Worm (Caenorhabditis elegans): ENCODE measurements around the gene T22B2.2.
A peak's percentile ranks its signal among the peaks of the same experiment; 100 is the strongest.

T22B2.2 gene

DNA sequence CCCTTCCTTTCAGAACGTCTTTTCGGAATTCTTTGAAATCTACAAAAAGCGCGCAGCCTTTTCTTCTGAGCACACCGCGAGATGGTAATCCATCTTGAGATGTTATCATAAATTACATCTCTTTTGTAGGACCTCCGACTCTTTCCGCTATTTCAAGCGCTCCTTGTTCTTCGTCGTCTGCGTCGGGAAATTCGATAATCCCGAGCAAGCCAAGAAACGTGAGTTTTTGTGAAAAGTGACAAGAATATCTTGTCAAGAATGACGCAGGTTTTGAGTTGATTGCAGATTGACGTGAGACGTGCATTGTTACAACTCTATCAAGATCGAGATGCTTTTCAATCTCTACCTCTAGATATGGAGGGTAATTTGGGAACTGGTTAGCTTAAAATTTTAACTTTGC, 40.1 kb downstream of the T22B2.2 start:
- TF ChIP-seq tra-1 (GFP tag; IDR thresholded peaks at IDR 0.05): no peak
- no peak for TF ChIP-seq nhr-25 (tag; optimal IDR thresholded peaks at IDR 0.05; ENCODE audit: borderline replicate concordance, insufficient read depth)
- TF ChIP-seq spr-1 (tag; optimal IDR thresholded peaks at IDR 0.05): no peak
- TF ChIP-seq ceh-82 (tag; optimal IDR thresholded peaks at IDR 0.05): no peak
- peak; percentile 22 for TF ChIP-seq aha-1 (tag)
- TF ChIP-seq fkh-10 (GFP tag; optimal IDR thresholded peaks at IDR 0.05): peak; percentile 51
- no peak for TF ChIP-seq madf-9 (GFP tag; conservative IDR thresholded peaks at IDR 0.05)

DNA sequence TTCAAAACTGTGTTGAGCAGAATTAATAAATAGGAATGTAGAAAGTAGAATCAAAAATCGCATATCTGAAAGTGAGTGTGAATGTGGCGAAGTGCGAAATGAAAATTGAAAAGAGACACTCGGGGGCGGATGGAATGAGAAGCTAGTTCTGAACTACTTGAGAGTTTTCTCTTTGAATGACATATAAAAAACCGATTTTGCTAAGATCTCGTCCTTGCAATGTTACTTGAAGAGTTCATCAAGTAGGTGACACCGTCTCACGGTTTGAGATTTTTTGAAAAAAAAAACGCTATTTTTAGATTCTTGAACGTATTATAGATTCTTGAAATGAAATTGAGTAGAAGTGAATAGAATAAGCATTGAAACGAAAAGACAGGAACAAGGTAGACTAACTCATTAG, 46.1 kb downstream of the T22B2.2 start, which contains the start of gene C16B8.2:
C16B8.2 (minus strand) TSS at position 101 of the 400 bp plus-strand sequence.
- no peak for TF ChIP-seq lin-13 (GFP tag; optimal IDR thresholded peaks at IDR 0.05)
- no peak for TF ChIP-seq set-16 (GFP tag; IDR thresholded peaks at IDR 0.05)
- no peak for TF ChIP-seq nhr-237 (tag; optimal IDR thresholded peaks at IDR 0.05)
- no peak for TF ChIP-seq ceh-82 (tag; optimal IDR thresholded peaks at IDR 0.05)
- no peak for TF ChIP-seq nhr-102 (tag; optimal IDR thresholded peaks at IDR 0.05)
- TF ChIP-seq snpc-4 (tag; optimal IDR thresholded peaks at IDR 0.05): no peak
- no peak for TF ChIP-seq saeg-2 (GFP tag; IDR thresholded peaks at IDR 0.05)
- no peak for TF ChIP-seq vab-7 (GFP tag; IDR thresholded peaks at IDR 0.05)
- TF ChIP-seq arid-1 (GFP tag; conservative IDR thresholded peaks at IDR 0.05): no peak

DNA sequence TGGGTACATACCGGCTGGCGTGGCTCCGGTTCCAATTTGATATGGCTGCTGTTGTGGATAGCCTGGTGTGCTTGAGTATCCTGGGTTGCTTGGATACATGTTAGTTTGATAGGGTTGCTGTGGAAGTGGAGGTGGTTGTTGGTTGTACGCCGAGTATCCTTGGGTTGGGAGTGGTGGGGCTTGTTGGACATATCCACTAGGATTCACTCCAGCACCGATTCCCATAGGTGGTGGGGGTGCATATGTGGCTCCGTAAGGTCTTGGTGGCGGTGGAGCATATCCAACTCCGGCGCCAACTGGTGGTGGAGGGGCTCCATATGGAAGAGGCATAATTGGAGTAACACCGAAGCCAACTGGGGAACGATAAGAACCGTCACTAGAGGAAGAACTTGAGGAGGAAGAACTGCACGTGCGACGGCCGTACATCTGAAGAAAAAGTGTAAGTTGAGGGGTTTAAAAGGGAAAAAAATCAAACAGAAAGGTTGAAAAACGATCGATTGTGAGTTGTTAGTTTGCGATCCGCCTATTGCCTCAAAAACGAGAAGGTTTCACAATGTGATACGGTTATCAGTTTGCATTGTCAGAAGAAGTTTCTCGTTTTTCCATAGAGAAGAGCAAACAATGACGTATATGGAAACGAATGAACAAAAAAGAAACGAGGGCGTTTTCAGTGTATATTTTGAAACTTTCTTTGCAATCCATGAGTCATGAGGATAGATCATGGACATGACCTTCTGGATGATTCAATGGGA, 48.2 kb downstream of the T22B2.2 start, which contains the start of gene C16B8.3:
C16B8.3 (minus strand) TSS at position 426 of the 752 bp plus-strand sequence.
- no peak for TF ChIP-seq nhr-237 (tag; optimal IDR thresholded peaks at IDR 0.05)
- TF ChIP-seq ztf-11 (tag; optimal IDR thresholded peaks at IDR 0.05): no peak
- peak; percentile 62; the same call in 1 of the 2 replicates for TF ChIP-seq egl-43 (GFP tag; IDR thresholded peaks at IDR 0.05)
- no peak for TF ChIP-seq arid-1 (GFP tag; conservative IDR thresholded peaks at IDR 0.05)
- no peak for TF ChIP-seq fos-1 (tag; optimal IDR thresholded peaks at IDR 0.05)
- no peak for TF ChIP-seq daf-12 (tag; optimal IDR thresholded peaks at IDR 0.05)
- no peak for TF ChIP-seq hif-1 (tag; optimal IDR thresholded peaks at IDR 0.05)
- TF ChIP-seq duxl-1 (tag; optimal IDR thresholded peaks at IDR 0.05; ENCODE audit: poor library complexity): no peak
- TF ChIP-seq lin-13 (GFP tag; optimal IDR thresholded peaks at IDR 0.05): no peak
- no peak for TF ChIP-seq lin-15B (tag; optimal IDR thresholded peaks at IDR 0.05)
- TF ChIP-seq dve-1 (tag; optimal IDR thresholded peaks at IDR 0.05; ENCODE audit: insufficient read depth): peak; percentile 63
- no peak for TF ChIP-seq ceh-62 (tag; optimal IDR thresholded peaks at IDR 0.05)
- no peak for TF ChIP-seq saeg-2 (GFP tag; IDR thresholded peaks at IDR 0.05)
- TF ChIP-seq dmd-8 (GFP tag; IDR thresholded peaks at IDR 0.05): no peak
- TF ChIP-seq zfp-2 (tag; optimal IDR thresholded peaks at IDR 0.05): no peak
- no peak for TF ChIP-seq zfp-3 (GFP tag; conservative IDR thresholded peaks at IDR 0.05)
- TF ChIP-seq fkh-10 (GFP tag; optimal IDR thresholded peaks at IDR 0.05): no peak
- no peak for TF ChIP-seq dmd-9 (GFP tag; IDR thresholded peaks at IDR 0.05)
- no peak for TF ChIP-seq skn-1 (tag; optimal IDR thresholded peaks at IDR 0.05)
- TF ChIP-seq ZK337.2 (GFP tag; IDR thresholded peaks at IDR 0.05): no peak
- no peak for TF ChIP-seq T26A8.4 (GFP tag; IDR thresholded peaks at IDR 0.05)
- no peak for TF ChIP-seq ceh-44 (GFP tag; IDR thresholded peaks at IDR 0.05)
- no peak for TF ChIP-seq cey-2 (tag; optimal IDR thresholded peaks at IDR 0.05; ENCODE audit: borderline replicate concordance, insufficient read depth)
- no peak for TF ChIP-seq ztf-7 (tag; optimal IDR thresholded peaks at IDR 0.05)
- no peak for TF ChIP-seq nhr-41 (GFP tag; IDR thresholded peaks at IDR 0.05)
- no peak for TF ChIP-seq lin-1 (GFP tag; IDR thresholded peaks at IDR 0.05)
- no peak for TF ChIP-seq Y48G9A.11 (GFP tag; IDR thresholded peaks at IDR 0.05)
- TF ChIP-seq ctbp-1 (GFP tag; IDR thresholded peaks at IDR 0.05): no peak
- TF ChIP-seq spr-3 (GFP tag; optimal IDR thresholded peaks at IDR 0.05): no peak
- TF ChIP-seq tag-97 (GFP tag; IDR thresholded peaks at IDR 0.05): no peak
- peak; percentile 69 for TF ChIP-seq nhr-6 (tag; optimal IDR thresholded peaks at IDR 0.05)
- TF ChIP-seq lin-39 (tag; optimal IDR thresholded peaks at IDR 0.05): no peak
- TF ChIP-seq mdt-29 (GFP tag; IDR thresholded peaks at IDR 0.05): 0 out of 2 replicates have a peak, but pooled peaks have one; percentile 6
- no peak for TF ChIP-seq ces-1 (GFP tag; optimal IDR thresholded peaks at IDR 0.05)
- TF ChIP-seq F44E2.7 (GFP tag; IDR thresholded peaks at IDR 0.05): no peak
- TF ChIP-seq ceh-20 (GFP tag; IDR thresholded peaks at IDR 0.05): no peak

Measured in whole organism, L4 larva.